Fruit fly (Drosophila melanogaster) whole organism, prepupa: ENCODE measurements around the gene Mcm2.
A peak's percentile ranks its signal among the peaks of the same experiment; 100 is the strongest.

Experiments used
- Blimp-1 ChIP-seq: fragments of 200-800 bp; sonication (Bioruptor generic); optimal IDR thresholded peaks from 3 replicates; lab custom pipeline; 2017; ENCODE audit warnings: missing biosample characterization, missing genetic modification characterization, mild to moderate bottlenecking, moderate library complexity, missing genetic modification reagents
- CG10631 ChIP-seq: fragments of 200-800 bp; sonication (Bioruptor generic); optimal IDR thresholded peaks from 2 replicates; lab custom pipeline; 2016; ENCODE audit warnings: missing biosample characterization, missing genetic modification characterization
- CG11294 ChIP-seq: fragments of 200-800 bp; sonication (Bioruptor generic); IDR thresholded peaks from 2 replicates; pipeline ENCODE4 v1.3.6; 2022; ENCODE audit warnings: missing biosample characterization, missing genetic modification characterization
- CG11762 ChIP-seq: fragments of 200-800 bp; sonication (Bioruptor generic); optimal IDR thresholded peaks from 3 replicates; lab custom pipeline; 2016; ENCODE audit warnings: missing biosample characterization, missing genetic modification characterization; ENCODE audit not compliant: insufficient read depth
- CG11902 ChIP-seq: fragments of 200-800 bp; sonication (Bioruptor generic); optimal IDR thresholded peaks from 3 replicates; lab custom pipeline; 2016; ENCODE audit warnings: missing biosample characterization, missing genetic modification characterization
- CG15336 ChIP-seq: fragments of 200-800 bp; sonication (Bioruptor generic); IDR thresholded peaks from 2 replicates; pipeline ENCODE4 v1.3.6; 2022; ENCODE audit warnings: missing biosample characterization, missing genetic modification characterization
- CG1621 ChIP-seq: fragments of 200-800 bp; sonication (Bioruptor generic); optimal IDR thresholded peaks from 3 replicates; lab custom pipeline; 2018; ENCODE audit warnings: missing biosample characterization, mild to moderate bottlenecking, missing genetic modification characterization
- CG31627 ChIP-seq: fragments of 200-800 bp; sonication (Bioruptor generic); optimal IDR thresholded peaks from 3 replicates; lab custom pipeline; 2016; ENCODE audit warnings: missing biosample characterization, missing genetic modification characterization
- CG34406 ChIP-seq: fragments of 200-800 bp; sonication (Bioruptor generic); optimal IDR thresholded peaks from 3 replicates; lab custom pipeline; 2016; ENCODE audit warnings: missing biosample characterization, missing genetic modification characterization
- CG3919 ChIP-seq: fragments of 200-800 bp; sonication (Bioruptor generic); optimal IDR thresholded peaks from 3 replicates; lab custom pipeline; 2016; ENCODE audit warnings: missing biosample characterization, missing genetic modification characterization
- CG6163 ChIP-seq: fragments of 200-800 bp; sonication (Bioruptor generic); IDR thresholded peaks from 3 replicates; pipeline ENCODE4 v1.3.6; 2022; ENCODE audit warnings: missing biosample characterization, missing genetic modification characterization
- CG6276 ChIP-seq: fragments of 200-800 bp; sonication (Bioruptor generic); optimal IDR thresholded peaks from 2 replicates; lab custom pipeline; 2017; ENCODE audit warnings: missing biosample characterization, mild to moderate bottlenecking, missing genetic modification characterization
- CG6792 ChIP-seq: fragments of 200-800 bp; sonication (Bioruptor generic); optimal IDR thresholded peaks from 3 replicates; lab custom pipeline; 2016; ENCODE audit warnings: missing biosample characterization, missing genetic modification characterization
- CG6808 ChIP-seq: fragments of 200-800 bp; sonication (Bioruptor generic); optimal IDR thresholded peaks from 3 replicates; lab custom pipeline; 2017; ENCODE audit warnings: missing biosample characterization, missing genetic modification characterization, mild to moderate bottlenecking, moderate library complexity, missing genetic modification reagents
- CG6854 ChIP-seq: fragments of 200-800 bp; sonication (Bioruptor generic); optimal IDR thresholded peaks from 2 replicates; lab custom pipeline; 2017; ENCODE audit warnings: missing biosample characterization, mild to moderate bottlenecking, missing genetic modification characterization
- CG7368 ChIP-seq: fragments of 200-800 bp; sonication (Bioruptor generic); optimal IDR thresholded peaks from 3 replicates; lab custom pipeline; 2016; ENCODE audit warnings: missing biosample characterization, missing genetic modification characterization
- CG8119 ChIP-seq: fragments of 200-800 bp; sonication (Bioruptor generic); IDR thresholded peaks from 3 replicates; pipeline ENCODE4 v1.3.6; 2022; ENCODE audit warnings: missing biosample characterization, missing genetic modification characterization
- CG8319 ChIP-seq: fragments of 200-800 bp; sonication (Bioruptor generic); optimal IDR thresholded peaks from 3 replicates; lab custom pipeline; 2016; ENCODE audit warnings: missing biosample characterization, missing genetic modification characterization
- CG9139 ChIP-seq: fragments of 200-800 bp; sonication (Bioruptor generic); optimal IDR thresholded peaks from 3 replicates; lab custom pipeline; 2017; ENCODE audit warnings: missing biosample characterization, mild to moderate bottlenecking, missing genetic modification characterization
- Eip78C ChIP-seq: fragments of 200-800 bp; sonication (Bioruptor generic); peaks from one replicate; lab custom pipeline; 2016; ENCODE audit warnings: missing biosample characterization, missing genetic modification characterization
- Eip93F ChIP-seq: fragments of 200-800 bp; sonication (Bioruptor generic); optimal IDR thresholded peaks from 2 replicates; lab custom pipeline; 2016; ENCODE audit warnings: missing biosample characterization, mild to moderate bottlenecking, missing genetic modification characterization
- Ets21C ChIP-seq: fragments of 200-800 bp; sonication (Bioruptor generic); optimal IDR thresholded peaks from 3 replicates; lab custom pipeline; 2016; ENCODE audit warnings: missing biosample characterization, missing genetic modification characterization
- Ets96B ChIP-seq: fragments of 200-800 bp; optimal IDR thresholded peaks from 2 replicates; lab custom pipeline; 2019; ENCODE audit warnings: missing biosample characterization, mild to moderate bottlenecking, missing genetic modification characterization, moderate library complexity
- Lpt ChIP-seq: fragments of 200-800 bp; sonication (Bioruptor generic); optimal IDR thresholded peaks from 3 replicates; lab custom pipeline; 2016; ENCODE audit warnings: missing biosample characterization, missing genetic modification characterization
- Met ChIP-seq: fragments of 200-800 bp; sonication (Bioruptor generic); optimal IDR thresholded peaks from 3 replicates; lab custom pipeline; 2016; ENCODE audit warnings: missing biosample characterization, missing genetic modification characterization
- OdsH ChIP-seq: fragments of 200-800 bp; sonication (Bioruptor generic); optimal IDR thresholded peaks from 3 replicates; lab custom pipeline; 2016; ENCODE audit warnings: missing biosample characterization, missing genetic modification characterization
- Smox ChIP-seq: fragments of 200-800 bp; sonication (Bioruptor generic); optimal IDR thresholded peaks from 3 replicates; lab custom pipeline; 2016; ENCODE audit warnings: missing biosample characterization, missing genetic modification characterization
- Sox102F ChIP-seq: fragments of 200-800 bp; sonication (Bioruptor generic); optimal IDR thresholded peaks from 2 replicates; lab custom pipeline; 2016; ENCODE audit warnings: missing biosample characterization, mild to moderate bottlenecking, missing genetic modification characterization
- achi ChIP-seq: fragments of 200-800 bp; sonication (Bioruptor generic); optimal IDR thresholded peaks from 3 replicates; lab custom pipeline; 2016; ENCODE audit warnings: missing biosample characterization, missing genetic modification characterization
- dac ChIP-seq: fragments of 200-800 bp; sonication (Bioruptor generic); optimal IDR thresholded peaks from 2 replicates; lab custom pipeline; 2017; ENCODE audit warnings: missing biosample characterization, mild to moderate bottlenecking, missing genetic modification characterization
- dsx ChIP-seq: fragments of 200-800 bp; optimal IDR thresholded peaks from 3 replicates; lab custom pipeline; 2019; ENCODE audit warnings: missing biosample characterization, mild to moderate bottlenecking, missing genetic modification characterization, moderate library complexity; ENCODE audit not compliant: poor library complexity, severe bottlenecking
- eg ChIP-seq: fragments of 200-800 bp; sonication (Bioruptor generic); IDR thresholded peaks from 3 replicates; pipeline ENCODE4 v1.3.6; 2022; ENCODE audit warnings: missing biosample characterization, missing genetic modification characterization
- esn ChIP-seq: fragments of 200-800 bp; sonication (Bioruptor generic); optimal IDR thresholded peaks from 2 replicates; lab custom pipeline; 2016; ENCODE audit warnings: missing biosample characterization, mild to moderate bottlenecking, missing genetic modification characterization, moderate library complexity
- fd59A ChIP-seq: fragments of 200-800 bp; sonication (Bioruptor generic); optimal IDR thresholded peaks from 2 replicates; lab custom pipeline; 2017; ENCODE audit warnings: missing biosample characterization, mild to moderate bottlenecking, missing genetic modification characterization, missing genetic modification reagents
- fd85E ChIP-seq: fragments of 200-800 bp; sonication (Bioruptor generic); optimal IDR thresholded peaks from 3 replicates; lab custom pipeline; 2016; ENCODE audit warnings: missing biosample characterization, missing genetic modification characterization
- net ChIP-seq: fragments of 200-800 bp; sonication (Bioruptor generic); optimal IDR thresholded peaks from 3 replicates; lab custom pipeline; 2016; ENCODE audit warnings: missing biosample characterization, missing genetic modification characterization
- pdm3 ChIP-seq: fragments of 200-800 bp; sonication (Bioruptor generic); optimal IDR thresholded peaks from 3 replicates; lab custom pipeline; 2016; ENCODE audit warnings: missing biosample characterization, missing genetic modification characterization
- salr ChIP-seq, 2 experiments: fragments of 200-800 bp; sonication (Bioruptor generic); optimal IDR thresholded peaks; 3 replicates each; lab custom pipeline; 2016 to 2018; ENCODE audit warnings: missing biosample characterization in 2 of 2, missing genetic modification characterization in 2 of 2, mild to moderate bottlenecking in 1 of 2
- spab ChIP-seq: fragments of 200-800 bp; sonication (Bioruptor generic); optimal IDR thresholded peaks from 2 replicates; lab custom pipeline; 2017; ENCODE audit warnings: missing biosample characterization, mild to moderate bottlenecking, missing genetic modification characterization, missing genetic modification reagents
- ss ChIP-seq, 2 experiments: fragments of 200-800 bp; sonication (Bioruptor generic); optimal IDR thresholded peaks; 2 replicates in 1 of 2; 3 replicates in 1 of 2; lab custom pipeline; 2017 to 2018; ENCODE audit warnings: mild to moderate bottlenecking in 2 of 2, missing biosample characterization in 2 of 2, missing genetic modification characterization in 2 of 2, moderate library complexity in 1 of 2
- svp ChIP-seq: fragments of 200-800 bp; sonication (Bioruptor generic); peaks from one replicate; lab custom pipeline; 2016; ENCODE audit warnings: missing biosample characterization, missing genetic modification characterization
- topi ChIP-seq: fragments of 200-800 bp; sonication (Bioruptor generic); optimal IDR thresholded peaks from 3 replicates; lab custom pipeline; 2016; ENCODE audit warnings: missing biosample characterization, missing genetic modification characterization

Gene Mcm2

DNA sequence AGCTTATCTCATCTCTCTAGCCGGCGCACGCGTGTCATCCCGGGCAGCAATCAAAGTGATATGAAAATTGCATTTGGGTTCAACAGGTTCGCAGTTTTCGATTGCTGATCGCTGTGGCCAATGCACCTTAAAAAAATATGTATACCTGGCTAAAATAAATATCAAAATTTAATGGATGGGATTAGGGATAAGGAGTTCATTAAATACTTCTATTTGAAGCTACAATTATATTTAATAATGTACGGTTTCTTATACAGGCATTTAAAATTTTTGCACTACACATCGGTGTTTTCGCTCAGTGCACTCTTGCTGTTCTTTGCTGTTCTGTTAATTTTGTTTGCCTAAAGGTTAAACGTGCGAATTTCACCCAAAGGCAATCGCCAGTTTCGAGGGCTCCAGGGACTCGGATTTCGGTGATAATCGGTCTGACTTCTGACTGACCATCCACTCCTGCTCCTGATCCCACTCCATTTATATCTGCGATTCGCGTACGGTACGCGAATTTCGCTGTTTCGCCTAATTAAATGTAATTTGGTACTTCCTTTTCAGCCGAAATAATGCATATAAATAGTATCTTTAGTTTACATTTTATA is 7.9 kb downstream of the Mcm2 start (continued):
- TF ChIP-seq Ets21C (GFP tag; lab: Kevin White, UChicago) = peak; percentile 62

DNA sequence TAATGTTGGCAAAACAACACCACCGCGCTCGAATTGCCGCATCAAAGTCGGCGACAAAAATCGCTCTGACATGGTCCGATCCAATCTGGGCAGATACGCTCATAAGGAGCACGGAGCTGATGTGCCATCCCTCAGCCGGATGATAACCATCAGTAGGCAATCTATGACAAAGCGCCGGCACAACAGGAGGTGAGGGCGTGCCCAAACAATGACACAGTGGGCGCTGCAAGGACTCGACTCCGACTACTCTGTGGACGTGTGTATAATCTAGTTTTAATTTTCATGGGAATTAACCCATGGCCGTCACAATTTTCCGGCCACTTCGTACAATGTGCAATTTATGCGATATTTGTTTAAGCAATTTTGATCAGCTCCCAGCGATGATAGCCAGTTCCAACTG is 10.3 kb downstream of the Mcm2 start:
- TF ChIP-seq Eip78C (GFP tag; lab: Kevin White, UChicago) = no peak
- no peak for TF ChIP-seq Lpt
- TF ChIP-seq CG6276 = no peak
- TF ChIP-seq OdsH = no peak
- no peak for TF ChIP-seq CG6792
- TF ChIP-seq Eip93F (GFP tag; lab: Kevin White, UChicago) = no peak
- no peak for TF ChIP-seq spab (GFP tag; lab: Kevin White, UChicago)
- TF ChIP-seq Smox (GFP tag; lab: Kevin White, UChicago) = no peak
- TF ChIP-seq fd59A = no peak
- TF ChIP-seq CG7368 = no peak
- TF ChIP-seq CG8319 (GFP tag; lab: Kevin White, UChicago) = no peak
- TF ChIP-seq, all 60 proteins: peak for 0

DNA sequence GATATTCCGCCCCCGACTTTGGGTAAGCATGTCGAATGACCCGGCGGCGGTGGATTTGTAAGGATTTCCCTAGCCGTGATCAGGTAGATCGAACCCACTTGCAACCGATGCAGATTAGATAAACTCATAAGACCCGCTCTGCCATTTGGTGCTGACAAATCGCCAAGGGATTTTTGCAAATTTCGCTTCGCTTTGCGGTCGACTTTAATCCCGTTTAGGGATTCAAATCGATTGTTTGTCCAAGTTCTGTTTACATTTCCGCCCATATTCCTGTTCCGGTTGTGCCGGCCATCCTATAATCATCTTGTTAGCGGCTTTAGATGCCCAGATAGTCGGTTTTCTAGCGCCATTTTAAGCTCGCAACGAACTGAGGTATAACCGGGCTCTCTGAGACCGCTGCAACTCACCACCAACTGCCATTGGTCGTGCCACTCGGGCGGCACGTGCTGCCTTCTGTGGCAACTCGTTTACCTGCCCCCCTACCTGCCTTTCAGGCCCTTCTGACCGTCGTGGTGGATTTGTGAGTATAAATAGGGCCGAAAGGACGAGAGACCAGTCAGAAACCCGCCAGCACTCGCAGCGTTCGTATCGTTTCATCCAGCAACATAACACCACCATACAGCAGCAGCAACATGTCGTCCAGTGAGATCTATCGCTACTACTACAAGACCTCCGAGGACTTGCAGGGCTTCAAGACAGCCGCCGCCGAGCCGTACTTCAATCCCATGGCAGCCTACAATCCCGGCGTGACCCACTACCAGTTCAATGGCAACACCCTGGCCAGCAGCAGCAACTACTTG is 12.9 kb downstream of the Mcm2 start, which contains the start of gene ato:
Gene ato, plus strand, starts transcription at position 559 of the 800 bp plus-strand sequence.
- TF ChIP-seq CG9139 = no peak
- TF ChIP-seq CG6792 = no peak
- TF ChIP-seq Ets21C (GFP tag; lab: Kevin White, UChicago) = no peak
- 0 out of 3 replicates have a peak, but pooled peaks have one; percentile 18 for TF ChIP-seq CG6163
- peak in 1 of 2 experiments; percentile 5 for TF ChIP-seq ss (GFP tag; optimal IDR thresholded peaks at IDR 0.05; lab: Kevin White, UChicago)

DNA sequence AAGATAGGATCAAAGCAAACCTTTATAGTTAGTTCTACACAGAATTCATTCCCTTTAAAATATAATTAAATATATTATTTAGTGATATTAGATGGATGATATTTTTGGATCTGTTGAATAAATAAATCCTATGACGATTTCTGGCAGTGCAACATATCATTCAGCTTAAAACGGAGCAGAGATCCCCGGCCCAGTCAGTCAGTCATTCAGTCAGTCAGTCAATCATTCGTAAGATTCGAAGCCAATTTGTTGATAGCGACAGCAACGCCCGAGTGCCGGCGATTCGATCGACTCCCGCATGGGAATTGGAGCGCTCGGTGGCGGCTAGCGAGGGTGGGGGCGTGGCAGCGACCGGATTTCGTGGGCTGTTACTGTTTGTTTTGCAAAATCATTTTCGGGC is 15.2 kb downstream of the Mcm2 start:
- TF ChIP-seq CG10631 (GFP tag; lab: Kevin White, UChicago) (no peak), esn (GFP tag; lab: Kevin White, UChicago) (peak; percentile 16), topi (no peak), CG11294 (no peak), CG6808 (GFP tag; lab: Kevin White, UChicago) (no peak), Eip78C (GFP tag; lab: Kevin White, UChicago) (peak; percentile 38), CG6276 (no peak), Sox102F (GFP tag; lab: Kevin White, UChicago) (no peak), CG31627 (no peak), Met (GFP tag; lab: Kevin White, UChicago) (no peak), net (GFP tag; lab: Kevin White, UChicago) (no peak), CG6854 (GFP tag; lab: Kevin White, UChicago) (no peak), CG34406 (no peak), dsx (no peak), svp (GFP tag; lab: Kevin White, UChicago) (peak; percentile 93), salr (GFP tag; optimal IDR thresholded peaks at IDR 0.05; lab: Kevin White, UChicago) (no peak), OdsH (no peak)

DNA sequence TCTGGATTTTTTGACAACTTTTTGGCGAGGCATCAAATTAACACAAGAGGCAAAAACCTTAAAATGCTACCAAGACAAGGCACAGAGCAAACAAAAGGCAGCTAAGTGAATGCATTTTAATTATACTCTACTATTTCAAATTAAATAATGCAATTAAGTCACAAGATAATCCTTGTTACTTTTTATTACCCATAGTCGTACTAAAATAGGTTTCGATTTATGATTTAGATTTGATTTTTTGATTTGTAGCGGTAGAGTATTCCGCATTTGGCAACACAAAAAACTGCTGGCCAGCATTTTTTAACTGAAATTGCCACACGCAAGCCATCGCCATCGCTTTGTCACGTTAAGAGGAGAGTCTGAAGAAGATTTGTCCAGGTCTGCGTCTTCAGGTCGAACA is 18.0 kb downstream of the Mcm2 start:
- TF ChIP-seq CG6163 (no peak), CG3919 (GFP tag; lab: Kevin White, UChicago) (no peak), pdm3 (peak; percentile 0), CG11902 (GFP tag; lab: Kevin White, UChicago) (no peak), salr (GFP tag; optimal IDR thresholded peaks at IDR 0.05; lab: Kevin White, UChicago) (no peak), Ets96B (no peak), dac (GFP tag; lab: Kevin White, UChicago) (no peak), CG15336 (GFP tag; lab: Robert Waterston, UW) (no peak), achi (GFP tag; lab: Kevin White, UChicago) (no peak), Blimp-1 (GFP tag; lab: Kevin White, UChicago) (peak; percentile 53), svp (GFP tag; lab: Kevin White, UChicago) (peak; percentile 81), Sox102F (GFP tag; lab: Kevin White, UChicago) (peak; percentile 59), fd85E (GFP tag; lab: Kevin White, UChicago) (no peak), CG10631 (GFP tag; lab: Kevin White, UChicago) (no peak), CG9139 (no peak), CG6792 (peak; percentile 4), CG1621 (tag; lab: Kevin White, UChicago) (no peak), Smox (GFP tag; lab: Kevin White, UChicago) (peak; percentile 51), spab (GFP tag; lab: Kevin White, UChicago) (no peak), CG8119 (no peak), CG6276 (no peak), CG8319 (GFP tag; lab: Kevin White, UChicago) (no peak), CG11762 (GFP tag; lab: Kevin White, UChicago) (no peak), eg (GFP tag; lab: Robert Waterston, UW) (no peak)
